Fruit fly (Drosophila melanogaster) whole organism, embryonic: ENCODE results near the gene Ras85D.

Source experiments
- BEAF-32 ChIP-seq: fragments of 200-800 bp; sonication (Bioruptor generic); optimal IDR thresholded peaks from 3 replicates; lab custom pipeline; 2017; ENCODE audit warnings: missing biosample characterization, missing genetic modification characterization, mild to moderate bottlenecking, moderate library complexity, missing genetic modification reagents
- CG10209 ChIP-seq: fragments of 200-800 bp; sonication (Bioruptor generic); optimal IDR thresholded peaks from 3 replicates; lab custom pipeline; 2017; ENCODE audit warnings: missing biosample characterization, mild to moderate bottlenecking, missing genetic modification characterization, missing genetic modification reagents
- CG1024 ChIP-seq: fragments of 200-800 bp; sonication (Bioruptor generic); IDR thresholded peaks from 2 replicates; pipeline ENCODE4 v1.3.6; 2022; ENCODE audit warnings: missing biosample characterization, missing genetic modification characterization
- CG10431 ChIP-seq: fragments of 200-800 bp; sonication (Bioruptor generic); optimal IDR thresholded peaks from 3 replicates; lab custom pipeline; 2018; ENCODE audit warnings: missing biosample characterization, mild to moderate bottlenecking, missing genetic modification characterization
- CG11695 ChIP-seq: fragments of 200-800 bp; sonication (Bioruptor generic); IDR thresholded peaks from 3 replicates; pipeline ENCODE4 v1.3.6; 2022; ENCODE audit warnings: missing biosample characterization, missing genetic modification characterization
- CG12391 ChIP-seq: fragments of 200-800 bp; sonication (Bioruptor generic); optimal IDR thresholded peaks from 3 replicates; lab custom pipeline; 2018; ENCODE audit warnings: missing biosample characterization, mild to moderate bottlenecking, missing genetic modification characterization, moderate library complexity
- CG12744 ChIP-seq: fragments of 200-800 bp; sonication (Bioruptor generic); optimal IDR thresholded peaks from 2 replicates; lab custom pipeline; 2016; ENCODE audit warnings: missing biosample characterization, missing genetic modification characterization
- CG12769 ChIP-seq: fragments of 200-800 bp; sonication (Bioruptor generic); optimal IDR thresholded peaks from 2 replicates; lab custom pipeline; 2019; ENCODE audit warnings: missing biosample characterization, mild to moderate bottlenecking, missing genetic modification characterization, moderate library complexity
- CG14014 ChIP-seq: fragments of 200-800 bp; sonication (Bioruptor generic); IDR thresholded peaks from 2 replicates; pipeline ENCODE4 v1.3.6; 2022; ENCODE audit warnings: missing biosample characterization, missing genetic modification characterization
- CG15073 ChIP-seq: fragments of 200-800 bp; sonication (Bioruptor generic); optimal IDR thresholded peaks from 2 replicates; lab custom pipeline; 2016; ENCODE audit warnings: missing biosample characterization, missing genetic modification characterization
- CG16779 ChIP-seq: fragments of 200-800 bp; sonication (Bioruptor generic); IDR thresholded peaks from 2 replicates; pipeline ENCODE4 v1.3.6; 2022; ENCODE audit warnings: missing biosample characterization, missing genetic modification characterization
- CG2712 ChIP-seq: fragments of 200-800 bp; optimal IDR thresholded peaks from 3 replicates; lab custom pipeline; 2019; ENCODE audit warnings: missing biosample characterization, mild to moderate bottlenecking, missing genetic modification characterization, moderate library complexity
- CG31224 ChIP-seq: fragments of 200-800 bp; sonication (Bioruptor generic); IDR thresholded peaks from 2 replicates; pipeline ENCODE4 v1.3.6; 2022; ENCODE audit warnings: missing biosample characterization, missing genetic modification characterization
- CG3163 ChIP-seq: fragments of 200-800 bp; sonication (Bioruptor generic); optimal IDR thresholded peaks from 3 replicates; lab custom pipeline; 2016; ENCODE audit warnings: missing biosample characterization, missing genetic modification characterization
- CG34224 ChIP-seq: fragments of 200-800 bp; sonication (Bioruptor generic); IDR thresholded peaks from 3 replicates; pipeline ENCODE4 v1.3.6; 2022; ENCODE audit warnings: missing biosample characterization, missing genetic modification characterization; ENCODE audit not compliant: partially characterized antibody
- CG5953 ChIP-seq: fragments of 200-800 bp; sonication (Bioruptor generic); IDR thresholded peaks from 2 replicates; pipeline ENCODE4 v1.3.6; 2022; ENCODE audit warnings: missing biosample characterization, missing genetic modification characterization
- CG6765 ChIP-seq: fragments of 200-800 bp; sonication (Bioruptor generic); optimal IDR thresholded peaks from 3 replicates; lab custom pipeline; 2017; ENCODE audit warnings: missing biosample characterization, mild to moderate bottlenecking, missing genetic modification characterization
- CG7987 ChIP-seq: fragments of 200-800 bp; sonication (Bioruptor generic); optimal IDR thresholded peaks from 2 replicates; lab custom pipeline; 2018; ENCODE audit warnings: missing biosample characterization, mild to moderate bottlenecking, missing genetic modification characterization, moderate library complexity
- CG8281 ChIP-seq: fragments of 200-800 bp; sonication (Bioruptor generic); optimal IDR thresholded peaks from 2 replicates; lab custom pipeline; 2018; ENCODE audit warnings: missing biosample characterization, mild to moderate bottlenecking, missing genetic modification characterization, moderate library complexity
- CG9437 ChIP-seq: fragments of 200-800 bp; sonication (Bioruptor generic); optimal IDR thresholded peaks from 2 replicates; lab custom pipeline; 2018; ENCODE audit warnings: missing biosample characterization, mild to moderate bottlenecking, missing genetic modification characterization
- CG9727 ChIP-seq: fragments of 200-800 bp; sonication (Bioruptor generic); optimal IDR thresholded peaks from 3 replicates; lab custom pipeline; 2017; ENCODE audit warnings: missing biosample characterization, mild to moderate bottlenecking, missing genetic modification characterization
- Dad ChIP-seq: fragments of 200-800 bp; sonication (Bioruptor generic); optimal IDR thresholded peaks from 3 replicates; lab custom pipeline; 2016; ENCODE audit warnings: missing biosample characterization, missing genetic modification characterization
- Dref ChIP-seq: fragments of 200-800 bp; sonication (Bioruptor generic); IDR thresholded peaks from 2 replicates; pipeline ENCODE4 v1.3.6; 2022; ENCODE audit warnings: missing biosample characterization, missing genetic modification characterization
- Fer1 ChIP-seq: fragments of 200-800 bp; sonication (Bioruptor generic); optimal IDR thresholded peaks from 2 replicates; lab custom pipeline; 2017; ENCODE audit warnings: missing biosample characterization, mild to moderate bottlenecking, missing genetic modification characterization
- HLH4C ChIP-seq: fragments of 200-800 bp; sonication (Bioruptor generic); IDR thresholded peaks from 3 replicates; pipeline ENCODE4 v1.3.6; 2022; ENCODE audit warnings: missing biosample characterization, missing genetic modification characterization; ENCODE audit not compliant: partially characterized antibody
- Hr39 ChIP-seq: fragments of >200 bp; optimal IDR thresholded peaks from 2 replicates; lab custom pipeline; 2017
- Meics ChIP-seq: fragments of 200-800 bp; sonication (Bioruptor generic); optimal IDR thresholded peaks from 2 replicates; lab custom pipeline; 2017; ENCODE audit warnings: missing biosample characterization, mild to moderate bottlenecking, missing genetic modification characterization
- Oli ChIP-seq: fragments of 200-800 bp; sonication (Bioruptor generic); optimal IDR thresholded peaks from 2 replicates; lab custom pipeline; 2018; ENCODE audit warnings: missing biosample characterization, mild to moderate bottlenecking, missing genetic modification characterization, moderate library complexity
- Rx ChIP-seq: fragments of 200-800 bp; sonication (Bioruptor generic); IDR thresholded peaks from 2 replicates; pipeline ENCODE4 v1.3.6; 2022; ENCODE audit warnings: missing biosample characterization, missing genetic modification characterization
- Sry-δ ChIP-seq: fragments of 200-800 bp; sonication (Bioruptor generic); optimal IDR thresholded peaks from 2 replicates; lab custom pipeline; 2016; ENCODE audit warnings: missing biosample characterization, missing genetic modification characterization
- Trl ChIP-seq, 3 experiments: fragments of >200 bp in 2 of 3; fragments of 200-800 bp in 1 of 3; sonication (Bioruptor generic) in 1 of 3; optimal IDR thresholded peaks; 2 replicates in 1 of 3; 3 replicates in 2 of 3; lab custom pipeline; 2016 to 2017; ENCODE audit warnings: missing biosample characterization in 1 of 3, missing genetic modification characterization in 1 of 3
- Vsx1 ChIP-seq: fragments of 200-800 bp; sonication (Bioruptor generic); optimal IDR thresholded peaks from 2 replicates; lab custom pipeline; 2017; ENCODE audit warnings: missing biosample characterization, mild to moderate bottlenecking, missing genetic modification characterization, missing genetic modification reagents
- ap ChIP-seq: fragments of 200-800 bp; sonication (Bioruptor generic); IDR thresholded peaks from 2 replicates; pipeline ENCODE4 v1.3.6; 2022; ENCODE audit warnings: missing biosample characterization, missing genetic modification characterization
- ash1 ChIP-seq: fragments of 200-800 bp; sonication (Bioruptor generic); optimal IDR thresholded peaks from 2 replicates; lab custom pipeline; 2018; ENCODE audit warnings: missing biosample characterization, mild to moderate bottlenecking, missing genetic modification characterization
- bigmax ChIP-seq: fragments of 200-800 bp; sonication (Bioruptor generic); optimal IDR thresholded peaks from 2 replicates; lab custom pipeline; 2018; ENCODE audit warnings: missing biosample characterization, mild to moderate bottlenecking, missing genetic modification characterization
- corto ChIP-seq: fragments of 200-800 bp; sonication (Bioruptor generic); optimal IDR thresholded peaks from 2 replicates; lab custom pipeline; 2016; ENCODE audit warnings: missing biosample characterization, mild to moderate bottlenecking, missing genetic modification characterization, moderate library complexity
- cwo ChIP-seq: fragments of 200-800 bp; sonication (Bioruptor generic); optimal IDR thresholded peaks from 3 replicates; lab custom pipeline; 2017; ENCODE audit warnings: missing biosample characterization, missing genetic modification characterization, mild to moderate bottlenecking, moderate library complexity, missing genetic modification reagents
- dpn ChIP-seq, 2 experiments: fragments of 200-800 bp; sonication (Bioruptor generic); optimal IDR thresholded peaks; 3 replicates each; lab custom pipeline; 2016; ENCODE audit warnings: missing biosample characterization in 2 of 2, missing genetic modification characterization in 2 of 2
- ind ChIP-seq: fragments of 200-800 bp; sonication (Bioruptor generic); optimal IDR thresholded peaks from 3 replicates; lab custom pipeline; 2016; ENCODE audit warnings: missing biosample characterization, missing genetic modification characterization
- lab ChIP-seq: fragments of 200-800 bp; sonication (Bioruptor generic); optimal IDR thresholded peaks from 3 replicates; lab custom pipeline; 2017; ENCODE audit warnings: missing biosample characterization, missing genetic modification characterization, mild to moderate bottlenecking, moderate library complexity, missing genetic modification reagents
- mam ChIP-seq: fragments of 200-800 bp; sonication (Bioruptor generic); optimal IDR thresholded peaks from 3 replicates; lab custom pipeline; 2016; ENCODE audit warnings: missing biosample characterization, missing genetic modification characterization
- org-1 ChIP-seq: fragments of 200-800 bp; sonication (Bioruptor generic); optimal IDR thresholded peaks from 2 replicates; lab custom pipeline; 2017; ENCODE audit warnings: missing biosample characterization, missing genetic modification characterization
- p53 ChIP-seq: fragments of 200-800 bp; sonication (Bioruptor generic); optimal IDR thresholded peaks from 2 replicates; lab custom pipeline; 2016; ENCODE audit warnings: missing biosample characterization, missing genetic modification characterization
- pb ChIP-seq: fragments of 200-800 bp; sonication (Bioruptor generic); optimal IDR thresholded peaks from 3 replicates; lab custom pipeline; 2016; ENCODE audit warnings: missing biosample characterization, missing genetic modification characterization
- salm ChIP-seq: fragments of 200-800 bp; sonication (Bioruptor generic); optimal IDR thresholded peaks from 2 replicates; lab custom pipeline; 2018; ENCODE audit warnings: missing biosample characterization, mild to moderate bottlenecking, missing genetic modification characterization
- tgo ChIP-seq: fragments of 200-800 bp; sonication (Bioruptor generic); IDR thresholded peaks from 3 replicates; pipeline ENCODE4 v1.3.6; 2022; ENCODE audit warnings: missing biosample characterization, missing genetic modification characterization
- tio ChIP-seq: fragments of 200-800 bp; sonication (Bioruptor generic); optimal IDR thresholded peaks from 2 replicates; lab custom pipeline; 2017; ENCODE audit warnings: missing biosample characterization, missing genetic modification characterization, inconsistent platforms
- z ChIP-seq: fragments of 200-800 bp; sonication (Bioruptor generic); IDR thresholded peaks from 3 replicates; pipeline ENCODE4 v1.3.6; 2022; ENCODE audit warnings: missing biosample characterization, missing genetic modification characterization

Gene Ras85D

dm6 chr3R:9503329-9504088 is 9.4 kb downstream of the Ras85D start (continued):
- no peak for TF ChIP-seq Hr39 (lab: Kevin White, UChicago)
- TF ChIP-seq CG12769 (tag; lab: Kevin White, UChicago): no peak
- TF ChIP-seq corto (GFP tag; lab: Kevin White, UChicago): no peak
- TF ChIP-seq Sry-δ (GFP tag; lab: Kevin White, UChicago): no peak
- no peak for TF ChIP-seq Meics (GFP tag; lab: Kevin White, UChicago)
- TF ChIP-seq z: 0 out of 3 replicates have a peak, but pooled peaks have one; percentile 20
- TF ChIP-seq dpn (GFP tag; optimal IDR thresholded peaks at IDR 0.05; lab: Kevin White, UChicago): no peak
- TF ChIP-seq mam (GFP tag; lab: Kevin White, UChicago): no peak
- TF ChIP-seq ind (GFP tag; lab: Kevin White, UChicago): no peak
- TF ChIP-seq p53: no peak
- TF ChIP-seq BEAF-32 (GFP tag; lab: Kevin White, UChicago): no peak
- no peak for TF ChIP-seq CG2712 (tag; lab: Kevin White, UChicago)

DNA sequence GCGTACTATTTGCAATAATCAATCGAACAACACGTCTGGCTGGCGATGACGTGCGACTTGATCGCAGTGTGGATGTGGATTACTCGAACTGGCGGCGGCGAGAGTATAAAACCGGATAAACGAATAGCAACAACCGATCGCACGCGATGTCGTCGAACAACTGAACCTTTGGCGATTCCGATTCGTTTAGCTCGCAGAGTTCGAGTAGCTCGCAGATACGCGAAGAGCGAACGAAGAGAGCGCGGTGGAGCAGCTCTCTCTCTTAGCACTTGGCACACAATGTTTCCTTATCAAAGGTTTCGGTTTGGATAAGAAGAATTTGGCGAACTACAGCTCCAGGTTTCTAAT is 10.5 kb downstream of the Ras85D start, which contains the start of gene RhoL:
Gene RhoL (minus strand): TSS at position 166 of the 348 bp plus-strand sequence.
- peak; percentile 51 for TF ChIP-seq Fer1 (GFP tag; lab: Kevin White, UChicago)
- TF ChIP-seq Trl (optimal IDR thresholded peaks at IDR 0.05; lab: Kevin White, UChicago): peak; percentile 93
- peak; percentile 38 for TF ChIP-seq Trl (GFP tag; optimal IDR thresholded peaks at IDR 0.05; lab: Kevin White, UChicago)
- peak; percentile 7 for TF ChIP-seq cwo (GFP tag; lab: Kevin White, UChicago)
- TF ChIP-seq ash1 (GFP tag; lab: Kevin White, UChicago): peak; percentile 1
- peak; percentile 28 for TF ChIP-seq pb (GFP tag; lab: Kevin White, UChicago)
- TF ChIP-seq tio (GFP tag; lab: Kevin White, UChicago): no peak
- TF ChIP-seq CG12744 (GFP tag; lab: Kevin White, UChicago): peak; percentile 0
- TF ChIP-seq salm (tag; lab: Kevin White, UChicago): peak; percentile 8
- TF ChIP-seq CG14014 (GFP tag; lab: Robert Waterston, UW): peak; percentile 12; the same call in 1 of the 2 replicates
- 0 out of 2 replicates have a peak, but pooled peaks have one; percentile 8 for TF ChIP-seq CG5953 (GFP tag; lab: Robert Waterston, UW)
- peak; percentile 48; the same call in 1 of the 3 replicates for TF ChIP-seq CG11695 (GFP tag; lab: Robert Waterston, UW)
- peak; percentile 60 for TF ChIP-seq lab (GFP tag; lab: Kevin White, UChicago)
- TF ChIP-seq CG8281: no peak
- no peak for TF ChIP-seq CG9437 (GFP tag; lab: Kevin White, UChicago)
- no peak for TF ChIP-seq ap
- TF ChIP-seq CG3163 (GFP tag; lab: Kevin White, UChicago): peak; percentile 98
- TF ChIP-seq Oli (tag; lab: Kevin White, UChicago): no peak
- TF ChIP-seq CG6765 (GFP tag; lab: Kevin White, UChicago): peak; percentile 32
- TF ChIP-seq Vsx1 (GFP tag; lab: Kevin White, UChicago): no peak
- peak; percentile 35; the same call in 2 of the 3 replicates for TF ChIP-seq CG34224 (GFP tag; lab: Robert Waterston, UW)
- peak; percentile 39 for TF ChIP-seq Dad (GFP tag; lab: Kevin White, UChicago)
- TF ChIP-seq CG12391: no peak
- no peak for TF ChIP-seq CG10209 (GFP tag; lab: Kevin White, UChicago)
- no peak for TF ChIP-seq tgo (GFP tag; lab: Robert Waterston, UW)
- TF ChIP-seq CG1024 (GFP tag; lab: Robert Waterston, UW): 0 out of 2 replicates have a peak, but pooled peaks have one; percentile 23
- no peak for TF ChIP-seq Rx (GFP tag; lab: Robert Waterston, UW)
- no peak for TF ChIP-seq Dref (GFP tag; lab: Robert Waterston, UW)
- TF ChIP-seq HLH4C: peak; percentile 50; the same call in 1 of the 3 replicates
- peak; percentile 29 for TF ChIP-seq CG7987
- no peak for TF ChIP-seq bigmax (GFP tag; lab: Kevin White, UChicago)
- TF ChIP-seq CG15073 (GFP tag; lab: Kevin White, UChicago): no peak
- no peak for TF ChIP-seq org-1 (GFP tag; lab: Kevin White, UChicago)
- peak; percentile 49; the same call in 1 of the 2 replicates for TF ChIP-seq CG16779 (GFP tag; lab: Robert Waterston, UW)
- TF ChIP-seq CG10431 (GFP tag; lab: Kevin White, UChicago): no peak
- no peak for TF ChIP-seq CG31224 (GFP tag; lab: Robert Waterston, UW)
- no peak for TF ChIP-seq CG9727 (GFP tag; lab: Kevin White, UChicago)
